Worm (Caenorhabditis elegans) whole organism, L4/young adult: ENCODE data around the gene dhhc-6.
A peak's percentile ranks its signal among the peaks of the same experiment; 100 is the strongest.

ENCODE experiments used
- W03F9.2 ChIP-seq: fragments of 150-350 bp; optimal IDR thresholded peaks from 2 replicates; lab custom pipeline; 2014; ENCODE audit warnings: missing biosample characterization, missing genetic modification characterization
- dao-5 ChIP-seq: sonication (generic microtip); optimal IDR thresholded peaks from 2 replicates; lab custom pipeline; 2016; ENCODE audit warnings: missing genotype, missing genetic modification characterization, moderate library complexity, missing compliant biosample characterization
- him-1 ChIP-seq: sonication (generic microtip); optimal IDR thresholded peaks from 2 replicates; lab custom pipeline; 2016; ENCODE audit warnings: missing genotype, missing genetic modification reagents, missing genetic modification characterization, missing compliant biosample characterization

The dhhc-6 gene

ce11 chrIV:12124314-12125084, at the start of gene dhhc-6:
TSS of gene dhhc-6 (plus strand) at chrIV:12124952.
- TF ChIP-seq W03F9.2 (tag; lab: Kevin White, UChicago) (no peak), him-1 (no peak)

ce11 chrIV:12075497-12075896, 49.3 kb upstream of the dhhc-6 start, which contains the start of gene K08E4.7:
TSS of gene K08E4.7 (plus strand) at chrIV:12075797.
- no peak for TF ChIP-seq him-1

ce11 chrIV:12078112-12078812, 46.5 kb upstream of the dhhc-6 start, which contains the start of gene tmed-1:
TSS of gene tmed-1 (minus strand) at chrIV:12078162.
- TF ChIP-seq dao-5 (tag; lab: Kevin White, UChicago) (no peak), W03F9.2 (tag; lab: Kevin White, UChicago) (peak; percentile 49), him-1 (no peak)

- TF ChIP-seq W03F9.2 (tag; lab: Kevin White, UChicago): peak; percentile 8
- no peak for TF ChIP-seq dao-5 (tag; lab: Kevin White, UChicago)
These were observed 45.7 kb upstream of the dhhc-6 start, which contains the start of gene lex-1 for ce11 chrIV:12078907-12079523. TSS of gene lex-1 (plus strand) at chrIV:12079473.

ce11 chrIV:12080807-12081206, 43.9 kb upstream of the dhhc-6 start:
- TF ChIP-seq W03F9.2 (tag; lab: Kevin White, UChicago): no peak

ce11 chrIV:12084178-12084577, 40.6 kb upstream of the dhhc-6 start, which contains the start of gene repo-1:
TSS of gene repo-1 (plus strand) at chrIV:12084478.
- TF ChIP-seq dao-5 (tag; lab: Kevin White, UChicago): no peak
- TF ChIP-seq him-1: no peak
- TF ChIP-seq W03F9.2 (tag; lab: Kevin White, UChicago): no peak

- TF ChIP-seq dao-5 (tag; lab: Kevin White, UChicago): no peak
- TF ChIP-seq him-1: no peak
- TF ChIP-seq W03F9.2 (tag; lab: Kevin White, UChicago): no peak
These were observed 40.2 kb upstream of the dhhc-6 start for ce11 chrIV:12084587-12084986.

- no peak for TF ChIP-seq him-1
- no peak for TF ChIP-seq W03F9.2 (tag; lab: Kevin White, UChicago)
- TF ChIP-seq dao-5 (tag; lab: Kevin White, UChicago): no peak
These were observed 39.6 kb upstream of the dhhc-6 start, which contains the start of gene rbm-34 for ce11 chrIV:12085120-12085519. TSS of gene rbm-34 (plus strand) at chrIV:12085420.

- peak; percentile 12 for TF ChIP-seq W03F9.2 (tag; lab: Kevin White, UChicago)
- TF ChIP-seq him-1: peak; percentile 36
- peak; percentile 70 for TF ChIP-seq dao-5 (tag; lab: Kevin White, UChicago)
These were observed 38.3 kb upstream of the dhhc-6 start for ce11 chrIV:12086498-12086897.

ce11 chrIV:12088898-12089297, 35.9 kb upstream of the dhhc-6 start:
- TF ChIP-seq him-1: no peak
- no peak for TF ChIP-seq W03F9.2 (tag; lab: Kevin White, UChicago)
- TF ChIP-seq dao-5 (tag; lab: Kevin White, UChicago): no peak

ce11 chrIV:12089551-12089950, 35.2 kb upstream of the dhhc-6 start, which contains the start of gene F11A10.6:
TSS of gene F11A10.6 (minus strand) at chrIV:12089651.
- TF ChIP-seq him-1 (no peak), dao-5 (tag; lab: Kevin White, UChicago) (no peak), W03F9.2 (tag; lab: Kevin White, UChicago) (no peak)

- no peak for TF ChIP-seq dao-5 (tag; lab: Kevin White, UChicago)
- TF ChIP-seq him-1: no peak
- no peak for TF ChIP-seq W03F9.2 (tag; lab: Kevin White, UChicago)
These were observed 32.6 kb upstream of the dhhc-6 start, which contains the start of gene mig-32 for ce11 chrIV:12092113-12092512. TSS of gene mig-32 (minus strand) at chrIV:12092213.

- TF ChIP-seq W03F9.2 (tag; lab: Kevin White, UChicago) (no peak), him-1 (no peak), dao-5 (tag; lab: Kevin White, UChicago) (no peak)
These were observed 31.4 kb upstream of the dhhc-6 start, which contains the start of gene cpsf-4 for ce11 chrIV:12093384-12093783. TSS of gene cpsf-4 (minus strand) at chrIV:12093445.

ce11 chrIV:12093819-12094218, 30.9 kb upstream of the dhhc-6 start, which contains the start of gene F11A10.5:
TSS of gene F11A10.5 (plus strand) at chrIV:12094119.
- TF ChIP-seq him-1 (no peak), W03F9.2 (tag; lab: Kevin White, UChicago) (no peak), dao-5 (tag; lab: Kevin White, UChicago) (no peak)
